Fruit fly (Drosophila melanogaster) whole organism, embryonic: Measurements from ENCODE around the gene CG32087.

Experiments
- Atf-2 ChIP-seq: fragments of 200-800 bp; sonication (Bioruptor generic); optimal IDR thresholded peaks from 2 replicates; lab custom pipeline; 2016; ENCODE audit warnings: missing biosample characterization, missing genetic modification characterization
- Atf6 ChIP-seq: fragments of 200-800 bp; sonication (Bioruptor generic); IDR thresholded peaks from 2 replicates; pipeline ENCODE4 v1.3.6; 2022; ENCODE audit warnings: missing biosample characterization, missing genetic modification characterization
- B-H2 ChIP-seq: fragments of 200-800 bp; sonication (Bioruptor generic); optimal IDR thresholded peaks from 2 replicates; lab custom pipeline; 2018; ENCODE audit warnings: missing biosample characterization, mild to moderate bottlenecking, missing genetic modification characterization
- CG10267 ChIP-seq: fragments of 200-800 bp; sonication (Bioruptor generic); optimal IDR thresholded peaks from 2 replicates; lab custom pipeline; 2018; ENCODE audit warnings: missing biosample characterization, mild to moderate bottlenecking, missing genetic modification characterization, moderate library complexity
- CG10654 ChIP-seq: fragments of 200-800 bp; sonication (Bioruptor generic); optimal IDR thresholded peaks from 2 replicates; lab custom pipeline; 2016; ENCODE audit warnings: missing biosample characterization, missing genetic modification characterization
- CG10979 ChIP-seq: fragments of 200-800 bp; sonication (Bioruptor generic); optimal IDR thresholded peaks from 2 replicates; lab custom pipeline; 2018; ENCODE audit warnings: missing biosample characterization, mild to moderate bottlenecking, missing genetic modification characterization, moderate library complexity
- CG11085 ChIP-seq: fragments of 200-800 bp; sonication (Bioruptor generic); IDR thresholded peaks from 2 replicates; pipeline ENCODE4 v1.3.6; 2022; ENCODE audit warnings: missing biosample characterization, missing genetic modification characterization
- CG11696 ChIP-seq: fragments of 200-800 bp; sonication (Bioruptor generic); IDR thresholded peaks from 2 replicates; pipeline ENCODE4 v1.3.6; 2022; ENCODE audit warnings: missing biosample characterization, missing genetic modification characterization
- CG12236 ChIP-seq: fragments of 200-800 bp; sonication (Bioruptor generic); optimal IDR thresholded peaks from 2 replicates; lab custom pipeline; 2016; ENCODE audit warnings: missing biosample characterization, missing genetic modification characterization
- CG12391 ChIP-seq: fragments of 200-800 bp; sonication (Bioruptor generic); optimal IDR thresholded peaks from 3 replicates; lab custom pipeline; 2018; ENCODE audit warnings: missing biosample characterization, mild to moderate bottlenecking, missing genetic modification characterization, moderate library complexity
- CG16863 ChIP-seq: fragments of 200-800 bp; sonication (Bioruptor generic); optimal IDR thresholded peaks from 3 replicates; lab custom pipeline; 2016; ENCODE audit warnings: missing biosample characterization, missing genetic modification characterization
- CG18764 ChIP-seq: fragments of 200-800 bp; sonication (Bioruptor generic); optimal IDR thresholded peaks from 3 replicates; lab custom pipeline; 2016; ENCODE audit warnings: missing biosample characterization, missing genetic modification characterization
- CG2202 ChIP-seq: fragments of 200-800 bp; sonication (Bioruptor generic); optimal IDR thresholded peaks from 2 replicates; lab custom pipeline; 2018; ENCODE audit warnings: missing biosample characterization, mild to moderate bottlenecking, missing genetic modification characterization
- CG31441 ChIP-seq: fragments of 200-800 bp; sonication (Bioruptor generic); IDR thresholded peaks from 2 replicates; pipeline ENCODE4 v1.3.6; 2022; ENCODE audit warnings: missing biosample characterization, missing genetic modification characterization
- CG4282 ChIP-seq: fragments of 200-800 bp; sonication (Bioruptor generic); optimal IDR thresholded peaks from 2 replicates; lab custom pipeline; 2016; ENCODE audit warnings: missing biosample characterization, missing genetic modification characterization
- CG4854 ChIP-seq: fragments of 200-800 bp; sonication (Bioruptor generic); optimal IDR thresholded peaks from 2 replicates; lab custom pipeline; 2016; ENCODE audit warnings: missing biosample characterization, missing genetic modification characterization, inconsistent platforms
- CG8290 ChIP-seq, 3 experiments: fragments of 200-800 bp; sonication (Bioruptor generic); optimal IDR thresholded peaks; 2 replicates each; lab custom pipeline; 2016 to 2019; ENCODE audit warnings: missing biosample characterization in 3 of 3, missing genetic modification characterization in 3 of 3, mild to moderate bottlenecking in 2 of 3, moderate library complexity in 1 of 3
- Chrac-16 ChIP-seq: fragments of 200-800 bp; sonication (Bioruptor generic); optimal IDR thresholded peaks from 3 replicates; lab custom pipeline; 2016; ENCODE audit warnings: missing biosample characterization, missing genetic modification characterization
- Doc2 ChIP-seq: fragments of 200-800 bp; sonication (Bioruptor generic); IDR thresholded peaks from 2 replicates; pipeline ENCODE4 v1.3.6; 2022; ENCODE audit warnings: missing biosample characterization, missing genetic modification characterization
- E2f2 ChIP-seq: fragments of 200-800 bp; sonication (Bioruptor generic); IDR thresholded peaks from 2 replicates; pipeline ENCODE4 v1.3.6; 2022; ENCODE audit warnings: missing biosample characterization, missing genetic modification characterization
- Ets97D ChIP-seq: fragments of 200-800 bp; sonication (Bioruptor generic); optimal IDR thresholded peaks from 3 replicates; lab custom pipeline; 2016; ENCODE audit warnings: missing biosample characterization, missing genetic modification characterization
- HLH3B ChIP-seq: fragments of 200-800 bp; sonication (Bioruptor generic); IDR thresholded peaks from 2 replicates; pipeline ENCODE4 v1.3.6; 2022; ENCODE audit warnings: missing biosample characterization, missing genetic modification characterization
- Hmr ChIP-seq: fragments of 200-800 bp; sonication (Bioruptor generic); optimal IDR thresholded peaks from 3 replicates; lab custom pipeline; 2017; ENCODE audit warnings: mild to moderate bottlenecking, missing biosample characterization, missing genetic modification reagents, missing genetic modification characterization
- Jarid2 ChIP-seq: fragments of 200-800 bp; sonication (Bioruptor generic); optimal IDR thresholded peaks from 3 replicates; lab custom pipeline; 2017; ENCODE audit warnings: mild to moderate bottlenecking, missing biosample characterization, missing genetic modification reagents, missing genetic modification characterization
- MBD-R2 ChIP-seq: fragments of 200-800 bp; sonication (Bioruptor generic); IDR thresholded peaks from 2 replicates; pipeline ENCODE4 v1.3.6; 2022; ENCODE audit warnings: missing biosample characterization, missing genetic modification characterization
- MTF-1 ChIP-seq: fragments of 200-800 bp; sonication (Bioruptor generic); optimal IDR thresholded peaks from 2 replicates; lab custom pipeline; 2018; ENCODE audit warnings: missing biosample characterization, mild to moderate bottlenecking, missing genetic modification characterization, borderline replicate concordance
- Max ChIP-seq: fragments of 200-800 bp; sonication (Bioruptor generic); optimal IDR thresholded peaks from 2 replicates; lab custom pipeline; 2016; ENCODE audit warnings: missing biosample characterization, mild to moderate bottlenecking, missing genetic modification characterization
- NK7.1 ChIP-seq: fragments of 200-800 bp; sonication (Bioruptor generic); optimal IDR thresholded peaks from 3 replicates; lab custom pipeline; 2016; ENCODE audit warnings: missing biosample characterization, missing genetic modification characterization
- Pdp1 ChIP-seq, 2 experiments: fragments of 200-800 bp; sonication (Bioruptor generic); optimal IDR thresholded peaks; 3 replicates each; lab custom pipeline; 2016; ENCODE audit warnings: missing biosample characterization in 2 of 2, missing genetic modification characterization in 2 of 2, mild to moderate bottlenecking in 1 of 2, moderate library complexity in 1 of 2
- Ssrp ChIP-seq: fragments of 200-800 bp; sonication (Bioruptor generic); optimal IDR thresholded peaks from 2 replicates; lab custom pipeline; 2018; ENCODE audit warnings: missing biosample characterization, mild to moderate bottlenecking, missing genetic modification characterization, moderate library complexity
- Stat92E ChIP-seq, 3 experiments: fragments of >200 bp in 2 of 3; fragments of 200-800 bp in 1 of 3; sonication (Bioruptor generic) in 1 of 3; optimal IDR thresholded peaks; 2 replicates each; lab custom pipeline; 2017 to 2019; ENCODE audit warnings: missing biosample characterization in 3 of 3, missing genetic modification characterization in 3 of 3, mild to moderate bottlenecking in 1 of 3, moderate library complexity in 1 of 3
- croc ChIP-seq: fragments of 200-800 bp; sonication (Bioruptor generic); conservative IDR thresholded peaks from 3 replicates; pipeline ENCODE4 v1.3.6; 2022; ENCODE audit warnings: missing biosample characterization, missing genetic modification characterization
- ems ChIP-seq: fragments of 200-800 bp; sonication (Bioruptor generic); optimal IDR thresholded peaks from 3 replicates; lab custom pipeline; 2016; ENCODE audit warnings: missing biosample characterization, missing genetic modification characterization
- esg ChIP-seq: fragments of 200-800 bp; sonication (Bioruptor generic); conservative IDR thresholded peaks from 2 replicates; pipeline ENCODE4 v1.3.6; 2022; ENCODE audit warnings: missing biosample characterization, missing genetic modification characterization
- eve ChIP-seq, 2 experiments: fragments of >200 bp; optimal IDR thresholded peaks; 2 replicates each; lab custom pipeline; 2017; ENCODE audit warnings: missing biosample characterization in 2 of 2, missing genetic modification characterization in 2 of 2
- eyg ChIP-seq: fragments of 200-800 bp; sonication (Bioruptor generic); optimal IDR thresholded peaks from 3 replicates; lab custom pipeline; 2016; ENCODE audit warnings: missing biosample characterization, missing genetic modification characterization
- gcm2 ChIP-seq: fragments of 200-800 bp; sonication (Bioruptor generic); optimal IDR thresholded peaks from 2 replicates; lab custom pipeline; 2016; ENCODE audit warnings: missing biosample characterization, missing genetic modification characterization
- gsb ChIP-seq: fragments of 200-800 bp; sonication (Bioruptor generic); IDR thresholded peaks from 2 replicates; pipeline ENCODE4 v1.3.6; 2022; ENCODE audit warnings: missing biosample characterization, missing genetic modification characterization
- ham ChIP-seq: fragments of 200-800 bp; sonication (Bioruptor generic); IDR thresholded peaks from 2 replicates; pipeline ENCODE4 v1.3.6; 2022; ENCODE audit warnings: missing biosample characterization, missing genetic modification characterization
- hb ChIP-seq: fragments of 200-800 bp; sonication (Bioruptor generic); IDR thresholded peaks from 3 replicates; pipeline ENCODE4 v1.3.6; 2022; ENCODE audit warnings: missing biosample characterization, missing genetic modification characterization; ENCODE audit not compliant: partially characterized antibody
- lmd ChIP-seq: fragments of 200-800 bp; sonication (Bioruptor generic); IDR thresholded peaks from 2 replicates; pipeline ENCODE4 v1.3.6; 2022; ENCODE audit warnings: missing biosample characterization, missing genetic modification characterization
- luna ChIP-seq: fragments of 200-800 bp; sonication (Bioruptor generic); optimal IDR thresholded peaks from 2 replicates; lab custom pipeline; 2016; ENCODE audit warnings: missing biosample characterization, missing genetic modification characterization
- nau ChIP-seq: fragments of 200-800 bp; sonication (Bioruptor generic); optimal IDR thresholded peaks from 3 replicates; lab custom pipeline; 2017; ENCODE audit warnings: missing biosample characterization, mild to moderate bottlenecking, missing genetic modification characterization, missing genetic modification reagents
- peb ChIP-seq: fragments of 200-800 bp; sonication (Bioruptor generic); IDR thresholded peaks from 2 replicates; pipeline ENCODE4 v1.3.6; 2022; ENCODE audit warnings: missing biosample characterization, missing genetic modification characterization
- shn ChIP-seq: fragments of 200-800 bp; sonication (Bioruptor generic); optimal IDR thresholded peaks from 3 replicates; lab custom pipeline; 2016; ENCODE audit warnings: missing biosample characterization, missing genetic modification characterization
- stwl ChIP-seq: fragments of 200-800 bp; sonication (Bioruptor generic); optimal IDR thresholded peaks from 3 replicates; lab custom pipeline; 2018; ENCODE audit warnings: missing biosample characterization, mild to moderate bottlenecking, missing genetic modification characterization, moderate library complexity
- tin ChIP-seq: fragments of 200-800 bp; sonication (Bioruptor generic); optimal IDR thresholded peaks from 3 replicates; lab custom pipeline; 2016; ENCODE audit warnings: missing biosample characterization, missing genetic modification characterization
- unc-4 ChIP-seq: fragments of 200-800 bp; sonication (Bioruptor generic); IDR thresholded peaks from 2 replicates; pipeline ENCODE4 v1.3.6; 2022; ENCODE audit warnings: missing biosample characterization, missing genetic modification characterization; ENCODE audit not compliant: partially characterized antibody
- unpg ChIP-seq: fragments of 200-800 bp; sonication (Bioruptor generic); optimal IDR thresholded peaks from 3 replicates; lab custom pipeline; 2018; ENCODE audit warnings: missing biosample characterization, mild to moderate bottlenecking, missing genetic modification characterization, moderate library complexity
- wek ChIP-seq: fragments of 200-800 bp; sonication (Bioruptor generic); optimal IDR thresholded peaks from 3 replicates; lab custom pipeline; 2018; ENCODE audit warnings: missing biosample characterization, mild to moderate bottlenecking, missing genetic modification characterization, moderate library complexity
- wor ChIP-seq: fragments of 200-800 bp; sonication (Bioruptor generic); IDR thresholded peaks from 2 replicates; pipeline ENCODE4 v1.3.6; 2022; ENCODE audit warnings: missing biosample characterization, missing genetic modification characterization

Gene CG32087

DNA sequence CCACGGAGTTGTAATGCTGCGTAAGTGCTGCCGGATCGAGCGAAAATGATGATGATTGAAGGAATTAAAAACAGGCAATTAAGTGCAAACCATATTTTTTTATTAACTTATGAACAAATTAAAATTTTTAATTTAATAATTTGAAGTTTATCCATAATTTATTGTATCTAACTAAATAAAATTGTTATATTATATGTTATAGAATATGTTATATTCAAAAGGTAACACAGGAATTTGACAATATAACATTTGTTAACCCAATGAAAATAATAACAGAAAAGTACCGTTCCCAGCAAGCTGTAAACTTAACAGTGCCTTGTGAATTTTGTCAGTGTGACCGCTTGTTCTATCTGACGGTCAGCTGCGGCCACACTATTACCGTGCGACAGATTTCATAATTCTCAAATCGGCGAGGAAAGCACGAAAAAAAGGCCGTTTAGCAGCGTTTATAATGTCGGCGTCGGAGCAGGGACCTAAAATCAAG, 23.3 kb upstream of the CG32087 start, which contains the start of the genes Ccdc56 and mtTFB1 (continued):
- TF ChIP-seq CG11696 = no peak
- no peak for TF ChIP-seq Atf6 (GFP tag; lab: Robert Waterston, UW)
- TF ChIP-seq luna (GFP tag; lab: Kevin White, UChicago) = no peak
- no peak for TF ChIP-seq ham (GFP tag; lab: Robert Waterston, UW)
- no peak for TF ChIP-seq CG31441 (GFP tag; lab: Robert Waterston, UW)
- TF ChIP-seq CG10654 = no peak
- no peak for TF ChIP-seq Max
- TF ChIP-seq Pdp1 (GFP tag; optimal IDR thresholded peaks at IDR 0.05; lab: Kevin White, UChicago) = peak; percentile 11 to 83
- TF ChIP-seq HLH3B (GFP tag; lab: Robert Waterston, UW) = no peak
- TF ChIP-seq NK7.1 (GFP tag; lab: Kevin White, UChicago) = no peak
- peak; percentile 65 for TF ChIP-seq MBD-R2 (GFP tag; lab: Robert Waterston, UW)
- TF ChIP-seq Ssrp (tag; lab: Kevin White, UChicago) = no peak
- TF ChIP-seq MTF-1 (GFP tag; lab: Kevin White, UChicago) = no peak
- no peak for TF ChIP-seq tin (GFP tag; lab: Kevin White, UChicago)
- TF ChIP-seq E2f2 (GFP tag; lab: Robert Waterston, UW) = peak; percentile 86
- no peak for TF ChIP-seq Stat92E (GFP tag; optimal IDR thresholded peaks at IDR 0.05; lab: Kevin White, UChicago)
- no peak for TF ChIP-seq B-H2 (GFP tag; lab: Kevin White, UChicago)
- TF ChIP-seq CG12236 (GFP tag; lab: Kevin White, UChicago) = no peak
- TF ChIP-seq CG16863 (GFP tag; lab: Kevin White, UChicago) = no peak
- no peak for TF ChIP-seq Atf-2 (GFP tag; lab: Kevin White, UChicago)
- TF ChIP-seq CG4854 (GFP tag; lab: Kevin White, UChicago) = no peak
- no peak for TF ChIP-seq unc-4 (GFP tag; lab: Robert Waterston, UW)
- TF ChIP-seq Doc2 (GFP tag; lab: Robert Waterston, UW) = no peak
- no peak for TF ChIP-seq shn (GFP tag; lab: Kevin White, UChicago)
- no peak for TF ChIP-seq CG4282 (GFP tag; lab: Kevin White, UChicago)
- no peak for TF ChIP-seq esg (GFP tag; lab: Robert Waterston, UW)
- no peak for TF ChIP-seq gcm2 (GFP tag; lab: Kevin White, UChicago)
- TF ChIP-seq peb (GFP tag; lab: Robert Waterston, UW) = no peak
- no peak for TF ChIP-seq nau
- TF ChIP-seq unpg = no peak
- no peak for TF ChIP-seq CG2202 (tag; lab: Kevin White, UChicago)
- no peak for TF ChIP-seq gsb (GFP tag; lab: Robert Waterston, UW)
- TF ChIP-seq CG10979 (tag; lab: Kevin White, UChicago) = no peak
- peak; percentile 56 for TF ChIP-seq Ets97D (GFP tag; lab: Kevin White, UChicago)
- TF ChIP-seq hb (GFP tag; lab: Robert Waterston, UW) = no peak
- TF ChIP-seq CG18764 (GFP tag; lab: Kevin White, UChicago) = no peak
- peak; percentile 29 for TF ChIP-seq CG12391
- TF ChIP-seq Chrac-16 = peak; percentile 8
- TF ChIP-seq Jarid2 = no peak
- TF ChIP-seq wor (GFP tag; lab: Robert Waterston, UW) = no peak
- peak; percentile 55 for TF ChIP-seq CG10267 (tag; lab: Kevin White, UChicago)
- no peak for TF ChIP-seq eve (GFP tag; optimal IDR thresholded peaks at IDR 0.05; lab: Kevin White, UChicago)
- TF ChIP-seq eyg (GFP tag; lab: Kevin White, UChicago) = no peak
- peak; percentile 37 for TF ChIP-seq ems (GFP tag; lab: Kevin White, UChicago)
- no peak for TF ChIP-seq croc (GFP tag; lab: Robert Waterston, UW)
- TF ChIP-seq wek (GFP tag; lab: Kevin White, UChicago) = no peak
- no peak for TF ChIP-seq CG8290 (GFP tag; optimal IDR thresholded peaks at IDR 0.05; lab: Kevin White, UChicago)
- TF ChIP-seq CG8290 (tag; optimal IDR thresholded peaks at IDR 0.05; lab: Kevin White, UChicago) = peak in 1 of 2 experiments; percentile 30
- no peak for TF ChIP-seq CG11085 (GFP tag; lab: Robert Waterston, UW)
- peak; percentile 57 for TF ChIP-seq stwl (tag; lab: Kevin White, UChicago)
- TF ChIP-seq Hmr = peak; percentile 29
- no peak for TF ChIP-seq lmd (GFP tag; lab: Robert Waterston, UW)
